Worm (Caenorhabditis elegans): ENCODE results near the gene K07H8.11.

DNA sequence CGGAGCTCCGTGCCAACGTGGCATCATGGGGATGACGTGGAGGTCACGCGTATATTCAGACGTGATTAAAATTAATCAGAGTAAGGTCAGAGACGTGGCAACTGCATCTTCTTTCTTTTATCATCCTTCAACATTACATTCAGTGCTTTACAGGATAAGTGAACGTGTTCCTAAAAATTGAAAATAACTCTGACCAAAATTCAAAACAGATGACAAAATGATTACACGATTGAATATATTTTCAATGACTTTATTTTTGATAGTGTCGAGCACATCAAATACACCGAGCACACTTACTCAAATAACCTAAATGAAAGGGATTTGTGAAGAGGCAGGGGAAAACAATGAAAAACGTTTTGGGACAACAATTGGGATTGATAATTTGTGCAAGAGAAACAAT lies 11.2 kb upstream of the K07H8.11 start, which contains the start of gene K07H8.9:
- TF ChIP-seq elt-1 (tag; optimal IDR thresholded peaks at IDR 0.05; ENCODE audit: borderline replicate concordance, insufficient read depth) (no peak), ztf-11 (tag; optimal IDR thresholded peaks at IDR 0.05) (no peak), blmp-1 (tag; optimal IDR thresholded peaks at IDR 0.05) (no peak)
